Worm (Caenorhabditis elegans): Measurements from ENCODE around the gene C17E7.12.

C17E7.12 gene

DNA sequence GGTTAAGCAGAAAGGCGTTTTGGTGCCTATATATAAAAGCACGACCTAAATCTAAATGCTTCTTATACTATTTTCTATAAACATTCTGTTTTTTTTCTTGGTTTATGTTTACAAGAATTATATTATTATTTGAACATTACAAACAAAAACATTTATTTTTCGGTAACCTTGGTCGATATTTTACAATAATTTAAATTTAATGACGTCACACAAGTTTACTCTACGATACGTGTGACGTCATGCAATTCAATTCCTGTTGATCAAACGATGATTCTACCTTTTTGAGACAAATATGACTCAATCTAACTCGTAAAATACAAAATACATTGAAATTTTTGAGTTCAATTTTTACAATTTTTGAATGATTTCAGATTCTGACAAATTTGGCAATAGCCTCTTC lies 4.2 kb upstream of the C17E7.12 start:
- no peak for TF ChIP-seq unc-62 (GFP tag; optimal IDR thresholded peaks at IDR 0.05)

DNA sequence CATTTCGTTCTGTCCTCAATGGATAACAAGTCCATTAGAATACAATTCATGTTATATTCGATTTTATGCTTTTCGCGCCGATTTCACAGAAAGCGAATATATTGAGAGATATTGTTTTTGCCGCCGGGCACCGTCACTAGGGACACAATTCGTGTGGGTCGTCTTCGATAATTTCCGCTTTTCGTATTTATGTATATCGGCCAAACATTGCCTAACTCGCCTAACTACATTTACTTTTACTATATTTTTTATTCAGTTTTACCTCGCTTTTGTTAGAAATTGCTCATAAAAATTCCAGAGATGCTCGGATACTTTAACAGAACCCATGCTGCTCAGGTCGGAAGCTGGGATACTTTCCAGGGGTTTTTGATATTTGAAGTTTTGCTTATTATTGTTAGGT lies 2.8 kb upstream of the C17E7.12 start, which contains the start of gene sre-9:
sre-9 (plus strand) TSS at position 301 of the 400 bp plus-strand sequence.
- no peak for TF ChIP-seq unc-62 (GFP tag; optimal IDR thresholded peaks at IDR 0.05)

DNA sequence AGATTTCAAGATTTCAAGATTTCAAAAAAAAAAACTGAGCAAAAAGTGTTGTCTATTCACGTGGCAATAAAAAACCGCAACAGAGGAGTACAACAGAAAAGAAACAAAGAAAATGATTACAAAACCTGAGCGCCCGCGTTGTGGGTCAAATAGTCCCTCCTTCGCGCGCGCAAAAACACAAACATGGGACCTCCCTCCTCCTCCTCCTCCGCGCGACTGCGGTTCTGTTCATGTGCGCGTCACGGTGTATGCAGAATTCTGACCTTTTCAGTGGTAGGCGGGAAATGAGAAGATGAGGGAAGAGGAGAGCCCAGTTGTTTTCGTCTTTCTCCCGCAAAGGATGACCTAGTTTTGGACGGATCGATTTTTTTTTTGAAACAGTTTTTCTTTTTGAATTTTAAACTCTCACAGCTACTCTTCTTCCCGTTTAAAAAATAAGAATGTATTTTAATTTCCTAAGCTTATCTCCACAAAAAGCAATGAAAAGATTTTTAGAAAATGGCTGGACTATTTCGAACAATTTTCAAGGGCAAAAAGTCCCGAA lies 614 bp upstream of the C17E7.12 start, which contains the start of gene C17E7.4:
C17E7.4 (plus strand) TSS at position 494 of the 544 bp plus-strand sequence.
- TF ChIP-seq unc-62 (GFP tag; optimal IDR thresholded peaks at IDR 0.05) = no peak

DNA sequence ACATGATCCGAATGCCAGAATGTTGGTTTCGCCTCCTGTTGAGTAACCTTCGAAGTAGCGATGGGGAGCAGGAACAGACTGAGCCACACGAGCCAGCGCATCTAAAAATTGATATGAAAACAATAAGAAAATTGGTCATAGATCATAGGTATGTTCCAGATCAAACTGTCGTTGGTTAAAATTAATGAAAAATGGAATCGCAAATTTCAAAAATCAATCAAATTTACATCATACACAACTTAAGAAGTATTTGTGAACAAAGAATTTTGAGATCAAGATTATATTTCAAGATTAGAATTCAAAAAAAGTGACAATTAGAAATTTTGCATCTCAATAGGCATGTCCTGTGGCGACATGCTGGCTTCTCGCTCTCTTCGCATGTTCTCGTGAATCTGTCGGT lies 1.1 kb downstream of the C17E7.12 start, which contains the start of gene C17E7.9:
C17E7.9 (minus strand) TSS at position 101 of the 400 bp plus-strand sequence.
- no peak for TF ChIP-seq unc-62 (GFP tag; optimal IDR thresholded peaks at IDR 0.05)

DNA sequence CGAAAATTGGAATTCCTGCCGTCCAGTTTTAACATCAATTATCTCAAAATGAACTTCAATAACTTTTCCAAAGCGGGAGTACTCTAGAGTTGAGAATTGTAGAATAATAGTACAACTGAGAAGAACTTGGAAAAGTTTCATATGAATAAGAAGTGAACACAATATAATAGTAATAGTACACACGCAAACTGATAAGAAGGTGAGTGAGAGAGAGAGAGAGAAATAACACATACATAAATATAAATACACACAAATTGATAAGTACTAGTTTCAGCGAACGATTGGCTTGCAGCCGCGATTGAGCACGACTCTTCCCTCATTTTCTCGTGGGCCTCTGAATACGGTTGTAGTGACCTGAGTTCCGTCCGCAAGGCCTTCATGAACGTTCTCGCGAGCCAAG lies 2.7 kb downstream of the C17E7.12 start, which contains the start of gene C17E7.13:
C17E7.13 (minus strand) TSS at position 176 of the 400 bp plus-strand sequence.
- no peak for TF ChIP-seq unc-62 (GFP tag; optimal IDR thresholded peaks at IDR 0.05)

DNA sequence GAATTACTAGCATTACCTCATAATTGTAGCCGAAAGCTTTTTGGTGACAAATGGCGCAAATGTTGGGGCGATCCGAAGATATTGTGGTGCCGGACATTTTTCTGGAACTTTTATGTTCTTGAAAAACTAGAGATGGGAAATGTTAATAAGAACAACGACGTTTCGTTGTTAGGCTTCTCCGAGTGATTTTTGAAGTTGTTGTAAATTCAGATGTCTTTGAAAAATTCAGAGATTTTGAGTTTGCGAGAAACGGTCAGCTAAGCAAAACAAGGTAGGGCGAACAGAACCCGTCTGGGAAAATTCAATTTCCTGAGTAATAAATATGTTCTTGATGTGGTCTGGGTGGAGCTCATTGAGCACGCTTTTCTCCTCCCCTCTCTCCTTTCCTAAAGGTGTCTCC lies 5.7 kb downstream of the C17E7.12 start, which contains the start of gene nhr-124:
nhr-124 (minus strand) TSS at position 101 of the 400 bp plus-strand sequence.
- no peak for TF ChIP-seq unc-62 (GFP tag; optimal IDR thresholded peaks at IDR 0.05)

DNA sequence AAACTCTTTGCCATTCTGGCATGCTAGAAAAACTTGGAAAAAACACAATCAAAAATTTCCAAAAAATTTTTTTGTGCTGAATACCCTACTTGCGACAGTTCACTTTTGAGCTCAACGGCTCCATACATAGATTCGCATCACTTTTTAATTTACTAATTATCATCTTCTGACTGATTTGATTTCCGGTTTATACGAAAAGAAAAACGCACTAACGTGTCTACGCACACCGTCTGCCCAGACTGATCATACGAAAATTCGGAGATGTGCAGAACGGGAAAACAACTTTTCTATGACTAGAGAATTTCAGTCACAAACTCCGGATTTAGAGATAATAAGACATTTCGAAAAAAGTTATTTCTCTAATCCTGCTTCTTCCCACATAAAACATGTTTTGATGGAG lies 7.3 kb downstream of the C17E7.12 start:
- TF ChIP-seq unc-62 (GFP tag; optimal IDR thresholded peaks at IDR 0.05) = no peak

DNA sequence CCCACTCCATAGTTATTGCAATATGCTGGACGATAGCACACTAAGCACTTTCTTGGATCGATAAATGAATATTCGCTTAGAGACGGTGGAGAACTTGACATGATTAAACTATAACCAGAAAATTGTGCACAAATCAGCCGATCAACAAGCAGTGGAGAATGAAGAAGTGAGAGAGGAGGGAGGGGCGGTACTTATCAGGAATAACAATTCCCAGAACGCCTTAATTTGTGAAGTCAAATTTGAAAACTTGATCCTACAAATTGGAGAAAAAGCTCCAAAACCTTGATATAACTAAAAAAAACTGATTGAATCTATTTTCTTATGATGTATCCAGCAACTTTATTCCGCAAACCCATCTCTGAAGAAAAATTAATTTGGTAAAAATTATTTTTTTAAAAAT lies 13.6 kb downstream of the C17E7.12 start, which contains the start of gene nhr-159:
nhr-159 (minus strand) TSS at position 101 of the 400 bp plus-strand sequence.
- no peak for TF ChIP-seq unc-62 (GFP tag; optimal IDR thresholded peaks at IDR 0.05)

DNA sequence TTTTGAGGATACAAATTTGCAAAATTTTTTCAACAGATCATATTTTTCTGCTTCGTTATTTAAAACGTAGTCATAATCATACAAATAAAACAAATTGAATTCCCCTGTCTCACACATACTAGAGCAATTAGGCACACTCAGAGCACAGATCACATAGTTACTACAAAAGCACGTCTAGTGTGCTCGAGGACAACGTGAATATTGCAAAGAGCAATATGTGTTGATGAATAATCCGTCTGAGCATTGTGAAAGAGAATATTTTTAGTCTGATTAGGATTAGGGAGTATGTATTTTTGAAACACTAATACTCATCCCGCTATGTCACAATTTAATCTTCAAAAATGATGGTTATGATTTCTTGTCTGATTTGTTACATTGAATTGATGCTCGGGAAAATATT lies 14.6 kb downstream of the C17E7.12 start:
- no peak for TF ChIP-seq unc-62 (GFP tag; optimal IDR thresholded peaks at IDR 0.05)

DNA sequence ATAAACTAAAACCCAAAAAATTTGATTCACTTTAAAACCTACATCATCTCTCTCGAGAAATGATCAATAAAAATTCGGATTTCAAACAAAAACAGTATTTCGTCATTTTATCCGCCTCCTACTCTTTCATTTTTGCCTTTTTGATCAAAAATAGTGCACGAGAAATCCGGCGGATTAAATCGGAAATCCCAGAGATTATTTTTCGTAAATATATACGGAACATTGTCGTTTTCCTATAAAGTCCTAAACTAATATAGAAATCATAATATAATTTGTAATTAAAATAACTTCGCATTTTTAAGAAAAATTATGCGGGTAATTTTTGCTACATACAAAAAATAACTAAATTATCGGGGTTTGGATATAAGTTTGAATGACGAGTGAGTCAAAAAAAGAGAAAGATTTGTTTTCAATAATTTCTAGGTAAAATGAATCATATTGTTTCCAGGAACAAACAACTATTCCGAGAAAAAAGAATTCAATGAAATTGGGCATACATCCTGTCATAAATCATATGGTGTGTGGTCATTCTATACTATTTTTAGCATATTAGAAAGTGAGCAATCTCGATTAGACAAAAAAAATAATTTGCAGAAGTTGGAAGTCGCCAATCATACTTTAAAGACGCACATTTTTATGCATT lies 17.6 kb downstream of the C17E7.12 start, which contains the start of gene nhr-158:
nhr-158 (minus strand) TSS at position 51 of the 643 bp plus-strand sequence.
- no peak for TF ChIP-seq unc-62 (GFP tag; optimal IDR thresholded peaks at IDR 0.05)

DNA sequence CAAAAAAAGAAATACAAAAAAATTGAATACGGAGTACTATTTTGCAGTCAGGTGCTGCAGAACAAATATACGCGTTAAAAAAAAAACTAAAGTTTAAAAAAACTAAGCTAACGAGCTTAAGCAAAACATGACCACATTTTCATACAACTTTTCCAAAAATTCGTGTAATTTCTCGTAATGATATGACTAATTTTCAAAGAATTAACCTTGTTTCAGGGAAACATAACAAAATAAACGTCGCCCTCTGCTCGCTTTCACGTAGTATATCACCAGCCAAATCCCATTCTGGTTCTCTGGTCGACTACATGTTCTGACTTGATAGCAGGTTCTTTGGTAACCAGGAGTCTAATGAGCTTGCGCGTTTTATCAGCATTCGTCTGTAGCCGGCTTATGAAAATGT lies 21.5 kb downstream of the C17E7.12 start:
- no peak for TF ChIP-seq unc-62 (GFP tag; optimal IDR thresholded peaks at IDR 0.05)

DNA sequence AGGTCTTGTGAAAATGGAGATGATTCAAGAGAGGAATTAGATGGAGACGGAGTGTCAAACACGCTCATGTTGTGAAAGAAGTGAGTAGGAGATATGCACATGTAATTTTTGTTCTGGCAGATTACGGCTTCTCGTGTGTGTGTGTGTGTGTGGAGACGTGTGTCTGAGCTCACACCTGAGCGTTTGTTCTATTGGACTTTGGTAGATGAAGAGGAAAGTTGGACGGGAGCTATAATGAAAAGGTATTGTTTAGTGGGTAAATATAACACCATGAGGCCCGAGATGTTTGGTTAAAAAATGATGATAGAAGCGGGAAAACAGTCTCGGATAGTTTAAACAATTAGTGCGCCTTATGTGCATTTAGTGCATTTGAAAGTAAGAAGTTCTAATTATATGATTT lies 22.9 kb downstream of the C17E7.12 start, which contains the start of gene nhr-157:
nhr-157 (minus strand) TSS at position 101 of the 400 bp plus-strand sequence.
- TF ChIP-seq unc-62 (GFP tag; optimal IDR thresholded peaks at IDR 0.05) = no peak

DNA sequence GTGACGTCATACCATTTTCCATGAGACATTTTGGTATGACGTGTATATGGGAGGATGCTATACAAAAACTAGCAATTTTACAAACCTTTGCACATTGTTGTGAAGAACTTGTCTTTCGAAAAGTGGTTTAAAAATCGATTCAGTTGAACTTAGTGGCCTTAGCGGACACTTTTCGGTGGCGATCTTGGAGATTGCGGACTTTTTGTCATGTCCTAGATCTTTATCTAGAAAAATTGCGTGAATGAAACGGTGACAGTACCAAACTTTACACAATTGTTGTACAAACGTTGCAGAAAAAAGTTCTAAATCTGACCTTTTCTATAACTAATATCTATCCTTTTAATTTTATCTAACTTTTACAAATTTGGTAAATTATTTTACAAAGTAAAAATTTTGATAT lies 26.5 kb downstream of the C17E7.12 start:
- TF ChIP-seq unc-62 (GFP tag; optimal IDR thresholded peaks at IDR 0.05) = no peak

DNA sequence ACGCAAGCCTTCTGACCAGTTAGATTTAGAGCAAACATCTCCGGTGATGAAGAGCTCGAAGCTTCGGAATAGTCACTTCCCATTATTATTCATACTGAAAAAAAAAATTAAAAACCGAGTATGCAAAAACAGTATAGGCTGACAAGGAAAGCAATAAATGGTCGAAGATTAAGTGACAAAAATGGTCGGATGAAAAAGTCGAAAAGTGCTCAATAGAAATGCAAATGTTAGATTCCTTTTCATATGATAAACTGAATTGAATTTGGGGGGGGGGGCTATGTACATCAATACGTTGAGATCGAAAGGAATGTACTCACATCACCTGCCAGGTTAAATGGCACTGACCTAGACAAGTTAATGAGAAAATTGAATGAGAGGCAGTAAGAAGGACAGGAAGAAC lies 29.0 kb downstream of the C17E7.12 start, which contains the start of gene nhr-187:
nhr-187 (minus strand) TSS at position 101 of the 400 bp plus-strand sequence.
- TF ChIP-seq unc-62 (GFP tag; optimal IDR thresholded peaks at IDR 0.05) = no peak

DNA sequence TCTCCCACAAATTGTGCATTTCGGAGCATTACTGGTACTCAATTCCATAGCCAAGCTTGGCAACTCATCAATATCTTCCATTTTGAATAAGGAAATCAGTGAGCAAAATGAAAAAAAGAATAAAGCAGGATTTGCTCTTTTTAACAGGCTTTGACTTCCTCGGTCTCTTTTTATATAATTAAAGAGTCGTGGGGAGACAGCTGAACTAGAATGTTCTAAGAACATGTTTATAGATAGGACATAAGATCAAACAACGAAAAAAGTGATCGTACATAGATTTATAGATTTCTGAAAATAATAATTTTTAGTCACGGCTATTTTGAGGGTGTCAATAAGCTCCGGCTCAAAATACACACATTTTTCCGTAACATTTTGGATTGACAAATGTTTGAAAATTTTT lies 31.7 kb downstream of the C17E7.12 start, which contains the start of gene nhr-189:
nhr-189 (minus strand) TSS at position 121 of the 400 bp plus-strand sequence.
- TF ChIP-seq unc-62 (GFP tag; optimal IDR thresholded peaks at IDR 0.05) = no peak

DNA sequence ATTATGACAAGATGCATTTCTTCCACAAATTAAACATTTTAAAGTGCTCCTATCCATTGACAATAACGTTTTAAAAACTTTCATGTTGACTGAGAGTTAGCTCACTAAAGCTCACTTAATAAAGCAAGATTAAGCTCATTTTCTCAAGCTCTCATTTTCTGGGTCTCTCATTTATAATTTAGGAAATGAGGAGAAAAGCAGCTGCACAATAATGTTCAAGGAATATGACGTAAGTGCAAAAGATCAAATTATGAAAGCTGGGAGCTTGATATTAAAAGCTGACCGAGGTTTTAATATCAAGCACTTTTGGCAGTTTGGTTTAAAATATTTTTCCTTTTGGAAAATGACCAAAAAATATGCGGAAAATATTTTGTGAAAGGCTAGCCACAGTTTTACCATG lies 34.0 kb downstream of the C17E7.12 start, which contains the start of gene nhr-188:
nhr-188 (minus strand) TSS at position 84 of the 400 bp plus-strand sequence.
- TF ChIP-seq unc-62 (GFP tag; optimal IDR thresholded peaks at IDR 0.05) = no peak

DNA sequence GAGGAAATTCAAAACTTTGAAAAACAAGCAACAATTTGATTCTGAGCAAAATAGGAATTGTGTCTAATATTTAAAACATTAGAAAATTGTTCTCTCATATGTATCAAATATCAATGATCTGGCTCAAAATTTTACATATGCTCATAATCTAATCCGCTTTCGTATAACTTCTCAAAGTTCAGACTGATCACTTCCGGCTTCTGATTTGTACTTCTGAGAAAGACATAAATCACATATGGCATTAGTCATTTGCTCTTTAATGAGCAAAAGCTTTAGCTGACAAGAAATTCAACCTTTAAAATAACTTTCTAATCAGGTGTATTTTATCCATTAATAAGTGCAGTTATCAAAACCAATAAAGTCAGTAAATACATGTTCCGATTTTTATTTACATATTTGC lies 35.9 kb downstream of the C17E7.12 start:
- TF ChIP-seq unc-62 (GFP tag; optimal IDR thresholded peaks at IDR 0.05) = no peak

All from whole organism, dauer.